Fruit fly (Drosophila melanogaster) whole organism, embryonic: ENCODE measurements around the gene RpL10Ab.

Experiments used
- B-H1 ChIP-seq: fragments of 200-800 bp; sonication (Bioruptor generic); IDR thresholded peaks from 3 replicates; pipeline ENCODE4 v1.3.6; 2022; ENCODE audit warnings: missing biosample characterization, missing genetic modification characterization
- Blimp-1 ChIP-seq: fragments of 200-800 bp; sonication (Bioruptor generic); optimal IDR thresholded peaks from 3 replicates; lab custom pipeline; 2018; ENCODE audit warnings: missing biosample characterization, missing genetic modification characterization, mild to moderate bottlenecking, moderate library complexity, missing genetic modification reagents
- CG1024 ChIP-seq: fragments of 200-800 bp; sonication (Bioruptor generic); IDR thresholded peaks from 2 replicates; pipeline ENCODE4 v1.3.6; 2022; ENCODE audit warnings: missing biosample characterization, missing genetic modification characterization
- CG10321 ChIP-seq: fragments of 200-800 bp; sonication (Bioruptor generic); IDR thresholded peaks from 2 replicates; pipeline ENCODE4 v1.3.6; 2022; ENCODE audit warnings: missing biosample characterization, missing genetic modification characterization
- CG11456 ChIP-seq: fragments of 200-800 bp; sonication (Bioruptor generic); IDR thresholded peaks from 3 replicates; pipeline ENCODE4 v1.3.6; 2022; ENCODE audit warnings: missing biosample characterization, missing genetic modification characterization
- CG12219 ChIP-seq: fragments of 200-800 bp; sonication (Bioruptor generic); optimal IDR thresholded peaks from 3 replicates; lab custom pipeline; 2018; ENCODE audit warnings: missing biosample characterization, mild to moderate bottlenecking, missing genetic modification characterization
- CG12769 ChIP-seq: fragments of 200-800 bp; sonication (Bioruptor generic); optimal IDR thresholded peaks from 2 replicates; lab custom pipeline; 2019; ENCODE audit warnings: missing biosample characterization, mild to moderate bottlenecking, missing genetic modification characterization, moderate library complexity
- CG14860 ChIP-seq: fragments of 200-800 bp; sonication (Bioruptor generic); IDR thresholded peaks from 3 replicates; pipeline ENCODE4 v1.3.6; 2022; ENCODE audit warnings: missing biosample characterization, missing genetic modification characterization; ENCODE audit not compliant: partially characterized antibody
- CG15073 ChIP-seq: fragments of 200-800 bp; sonication (Bioruptor generic); optimal IDR thresholded peaks from 2 replicates; lab custom pipeline; 2016; ENCODE audit warnings: missing biosample characterization, missing genetic modification characterization
- CG1602 ChIP-seq: fragments of 200-800 bp; sonication (Bioruptor generic); optimal IDR thresholded peaks from 3 replicates; lab custom pipeline; 2016; ENCODE audit warnings: missing biosample characterization, missing genetic modification characterization
- CG18476 ChIP-seq: fragments of 200-800 bp; sonication (Bioruptor generic); optimal IDR thresholded peaks from 2 replicates; lab custom pipeline; 2016; ENCODE audit warnings: missing biosample characterization, mild to moderate bottlenecking, missing genetic modification characterization
- CG2116 ChIP-seq: fragments of 200-800 bp; sonication (Bioruptor generic); optimal IDR thresholded peaks from 3 replicates; lab custom pipeline; 2018; ENCODE audit warnings: missing biosample characterization, mild to moderate bottlenecking, missing genetic modification characterization
- CG2120 ChIP-seq: fragments of 200-800 bp; sonication (Bioruptor generic); optimal IDR thresholded peaks from 3 replicates; lab custom pipeline; 2016; ENCODE audit warnings: missing biosample characterization, missing genetic modification characterization
- CG30020 ChIP-seq: fragments of 200-800 bp; optimal IDR thresholded peaks from 2 replicates; lab custom pipeline; 2019; ENCODE audit warnings: missing biosample characterization, mild to moderate bottlenecking, missing genetic modification characterization, moderate library complexity
- CG33213 ChIP-seq: fragments of 200-800 bp; sonication (Bioruptor generic); optimal IDR thresholded peaks from 3 replicates; lab custom pipeline; 2016; ENCODE audit warnings: missing biosample characterization, missing genetic modification characterization
- CG42726 ChIP-seq: fragments of 200-800 bp; sonication (Bioruptor generic); IDR thresholded peaks from 2 replicates; pipeline ENCODE4 v1.3.6; 2022; ENCODE audit warnings: missing biosample characterization, missing genetic modification characterization; ENCODE audit not compliant: partially characterized antibody
- CG4282 ChIP-seq: fragments of 200-800 bp; sonication (Bioruptor generic); optimal IDR thresholded peaks from 2 replicates; lab custom pipeline; 2016; ENCODE audit warnings: missing biosample characterization, missing genetic modification characterization
- CG4360 ChIP-seq: fragments of 200-800 bp; sonication (Bioruptor generic); IDR thresholded peaks from 2 replicates; pipeline ENCODE4 v1.3.6; 2022; ENCODE audit warnings: missing biosample characterization, missing genetic modification characterization
- CG4404 ChIP-seq: fragments of 200-800 bp; sonication (Bioruptor generic); IDR thresholded peaks from 2 replicates; pipeline ENCODE4 v1.3.6; 2022; ENCODE audit warnings: missing biosample characterization, missing genetic modification characterization
- CG7745 ChIP-seq: fragments of 200-800 bp; sonication (Bioruptor generic); optimal IDR thresholded peaks from 2 replicates; lab custom pipeline; 2018; ENCODE audit warnings: missing biosample characterization, mild to moderate bottlenecking, missing genetic modification characterization, moderate library complexity
- CG8944 ChIP-seq: fragments of 200-800 bp; sonication (Bioruptor generic); optimal IDR thresholded peaks from 3 replicates; lab custom pipeline; 2016; ENCODE audit warnings: missing biosample characterization, missing genetic modification characterization
- Dad ChIP-seq: fragments of 200-800 bp; sonication (Bioruptor generic); optimal IDR thresholded peaks from 3 replicates; lab custom pipeline; 2016; ENCODE audit warnings: missing biosample characterization, missing genetic modification characterization
- Doc3 ChIP-seq: fragments of 200-800 bp; sonication (Bioruptor generic); IDR thresholded peaks from 3 replicates; pipeline ENCODE4 v1.3.6; 2022; ENCODE audit warnings: missing biosample characterization, missing genetic modification characterization; ENCODE audit not compliant: partially characterized antibody
- Fer3 ChIP-seq: fragments of 200-800 bp; sonication (Bioruptor generic); optimal IDR thresholded peaks from 2 replicates; lab custom pipeline; 2018; ENCODE audit warnings: missing biosample characterization, mild to moderate bottlenecking, missing genetic modification characterization, moderate library complexity
- HLH3B ChIP-seq: fragments of 200-800 bp; sonication (Bioruptor generic); IDR thresholded peaks from 2 replicates; pipeline ENCODE4 v1.3.6; 2022; ENCODE audit warnings: missing biosample characterization, missing genetic modification characterization
- HLH4C ChIP-seq: fragments of 200-800 bp; sonication (Bioruptor generic); IDR thresholded peaks from 3 replicates; pipeline ENCODE4 v1.3.6; 2022; ENCODE audit warnings: missing biosample characterization, missing genetic modification characterization; ENCODE audit not compliant: partially characterized antibody
- Hand ChIP-seq: fragments of 200-800 bp; sonication (Bioruptor generic); optimal IDR thresholded peaks from 2 replicates; lab custom pipeline; 2017; ENCODE audit warnings: mild to moderate bottlenecking, missing biosample characterization, missing genetic modification reagents, missing genetic modification characterization
- Med ChIP-seq: fragments of 200-800 bp; sonication (Bioruptor generic); peaks from one replicate; lab custom pipeline; 2016; ENCODE audit warnings: missing biosample characterization, missing genetic modification characterization, mild to moderate bottlenecking, inconsistent platforms, moderate library complexity
- Meics ChIP-seq: fragments of 200-800 bp; sonication (Bioruptor generic); optimal IDR thresholded peaks from 2 replicates; lab custom pipeline; 2017; ENCODE audit warnings: missing biosample characterization, mild to moderate bottlenecking, missing genetic modification characterization
- NC2β ChIP-seq: fragments of 200-800 bp; sonication (Bioruptor generic); optimal IDR thresholded peaks from 2 replicates; lab custom pipeline; 2016; ENCODE audit warnings: missing biosample characterization, missing genetic modification characterization
- NK7.1 ChIP-seq: fragments of 200-800 bp; sonication (Bioruptor generic); optimal IDR thresholded peaks from 3 replicates; lab custom pipeline; 2016; ENCODE audit warnings: missing biosample characterization, missing genetic modification characterization
- Nf-YB ChIP-seq: fragments of 200-800 bp; sonication (Bioruptor generic); optimal IDR thresholded peaks from 3 replicates; lab custom pipeline; 2019; ENCODE audit warnings: missing biosample characterization, mild to moderate bottlenecking, missing genetic modification characterization, moderate library complexity
- YL-1 ChIP-seq: fragments of 200-800 bp; sonication (Bioruptor generic); optimal IDR thresholded peaks from 3 replicates; lab custom pipeline; 2017; ENCODE audit warnings: missing biosample characterization, mild to moderate bottlenecking, missing genetic modification characterization
- ac ChIP-seq: fragments of 200-800 bp; sonication (Bioruptor generic); optimal IDR thresholded peaks from 3 replicates; lab custom pipeline; 2017; ENCODE audit warnings: missing biosample characterization, mild to moderate bottlenecking, missing genetic modification characterization
- bbx ChIP-seq: fragments of 200-800 bp; sonication (Bioruptor generic); IDR thresholded peaks from 2 replicates; pipeline ENCODE4 v1.3.6; 2022; ENCODE audit warnings: missing biosample characterization, missing genetic modification characterization; ENCODE audit not compliant: partially characterized antibody
- chif ChIP-seq, 2 experiments: fragments of 200-800 bp; sonication (Bioruptor generic); optimal IDR thresholded peaks; 3 replicates each; lab custom pipeline; 2016; ENCODE audit warnings: missing biosample characterization in 2 of 2, missing genetic modification characterization in 2 of 2
- dati ChIP-seq: fragments of 200-800 bp; sonication (Bioruptor generic); IDR thresholded peaks from 2 replicates; pipeline ENCODE4 v1.3.6; 2022; ENCODE audit warnings: missing biosample characterization, missing genetic modification characterization
- emc ChIP-seq: fragments of 200-800 bp; sonication (Bioruptor generic); optimal IDR thresholded peaks from 2 replicates; lab custom pipeline; 2016; ENCODE audit warnings: missing biosample characterization, missing genetic modification characterization
- ken ChIP-seq: fragments of 200-800 bp; sonication (Bioruptor generic); IDR thresholded peaks from 3 replicates; pipeline ENCODE4 v1.3.6; 2022; ENCODE audit warnings: missing biosample characterization, missing genetic modification characterization
- lmd ChIP-seq: fragments of 200-800 bp; sonication (Bioruptor generic); IDR thresholded peaks from 2 replicates; pipeline ENCODE4 v1.3.6; 2022; ENCODE audit warnings: missing biosample characterization, missing genetic modification characterization
- pho ChIP-seq: fragments of 200-800 bp; sonication (Bioruptor generic); optimal IDR thresholded peaks from 2 replicates; lab custom pipeline; 2016; ENCODE audit warnings: missing biosample characterization, missing genetic modification characterization
- pum ChIP-seq: fragments of 200-800 bp; sonication (Bioruptor generic); optimal IDR thresholded peaks from 2 replicates; lab custom pipeline; 2016; ENCODE audit warnings: missing biosample characterization, missing genetic modification characterization
- run ChIP-seq: fragments of 200-800 bp; sonication (Bioruptor generic); optimal IDR thresholded peaks from 3 replicates; lab custom pipeline; 2018; ENCODE audit warnings: missing biosample characterization, mild to moderate bottlenecking, missing genetic modification characterization
- salm ChIP-seq: fragments of 200-800 bp; sonication (Bioruptor generic); optimal IDR thresholded peaks from 2 replicates; lab custom pipeline; 2018; ENCODE audit warnings: missing biosample characterization, mild to moderate bottlenecking, missing genetic modification characterization
- sens ChIP-seq: fragments of 200-800 bp; sonication (Bioruptor generic); peaks from one replicate; lab custom pipeline; 2016; ENCODE audit warnings: missing biosample characterization, missing genetic modification characterization
- sens-2 ChIP-seq: fragments of 200-800 bp; sonication (Bioruptor generic); IDR thresholded peaks from 2 replicates; pipeline ENCODE4 v1.3.6; 2022; ENCODE audit warnings: missing biosample characterization, missing genetic modification characterization
- seq ChIP-seq: fragments of 200-800 bp; sonication (Bioruptor generic); IDR thresholded peaks from 2 replicates; pipeline ENCODE4 v1.3.6; 2022; ENCODE audit warnings: missing biosample characterization, missing genetic modification characterization
- slou ChIP-seq: fragments of 200-800 bp; sonication (Bioruptor generic); optimal IDR thresholded peaks from 3 replicates; lab custom pipeline; 2016; ENCODE audit warnings: missing biosample characterization, missing genetic modification characterization
- sna ChIP-seq: fragments of 200-800 bp; sonication (Bioruptor generic); IDR thresholded peaks from 2 replicates; pipeline ENCODE4 v1.3.6; 2022; ENCODE audit warnings: missing biosample characterization, missing genetic modification characterization; ENCODE audit not compliant: partially characterized antibody
- sug ChIP-seq: fragments of 200-800 bp; optimal IDR thresholded peaks from 2 replicates; lab custom pipeline; 2019; ENCODE audit warnings: missing biosample characterization, mild to moderate bottlenecking, missing genetic modification characterization, moderate library complexity
- z ChIP-seq: fragments of 200-800 bp; sonication (Bioruptor generic); IDR thresholded peaks from 3 replicates; pipeline ENCODE4 v1.3.6; 2022; ENCODE audit warnings: missing biosample characterization, missing genetic modification characterization
- zf30C ChIP-seq: fragments of 200-800 bp; sonication (Bioruptor generic); optimal IDR thresholded peaks from 3 replicates; lab custom pipeline; 2018; ENCODE audit warnings: missing biosample characterization, mild to moderate bottlenecking, missing genetic modification characterization

The RpL10Ab gene

DNA sequence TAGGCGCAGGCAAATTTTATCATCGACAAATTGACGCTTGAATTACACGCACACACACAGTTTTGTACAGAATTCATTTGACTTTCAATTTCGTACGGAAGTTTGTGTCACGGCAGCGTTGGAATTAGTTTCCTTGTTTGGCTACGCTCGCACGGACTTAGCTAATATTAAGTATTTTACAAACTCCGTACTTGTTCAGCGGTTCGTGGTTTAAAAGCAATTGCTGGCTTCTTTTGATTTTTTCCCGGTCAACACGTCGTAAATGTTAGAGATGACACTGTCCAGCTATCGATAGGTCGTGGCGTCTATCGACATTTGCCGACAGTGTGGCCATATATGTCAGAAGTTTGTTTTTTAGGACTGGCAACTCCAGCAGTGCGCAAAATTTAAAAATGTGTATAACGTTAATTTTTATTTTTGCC is 10.7 kb downstream of the RpL10Ab start, which contains the start of gene CycA (continued):
- no peak for TF ChIP-seq Fer3 (tag; lab: Kevin White, UChicago)
- TF ChIP-seq lmd (GFP tag; lab: Robert Waterston, UW) = no peak
- TF ChIP-seq CG10321 (GFP tag; lab: Robert Waterston, UW) = no peak
- TF ChIP-seq Meics (GFP tag; lab: Kevin White, UChicago) = no peak
- no peak for TF ChIP-seq sens-2 (GFP tag; lab: Robert Waterston, UW)
- TF ChIP-seq dati (GFP tag; lab: Robert Waterston, UW) = no peak
- TF ChIP-seq CG15073 (GFP tag; lab: Kevin White, UChicago) = no peak
- TF ChIP-seq Med (GFP tag; lab: Kevin White, UChicago) = peak; percentile 78
- no peak for TF ChIP-seq slou (GFP tag; lab: Kevin White, UChicago)
- no peak for TF ChIP-seq zf30C
- TF ChIP-seq Blimp-1 (GFP tag; lab: Kevin White, UChicago) = no peak
- peak; percentile 63 for TF ChIP-seq HLH4C (GFP tag; lab: Robert Waterston, UW)
- peak; percentile 68 for TF ChIP-seq CG14860 (GFP tag; lab: Robert Waterston, UW)
- TF ChIP-seq CG2116 (GFP tag; lab: Kevin White, UChicago) = peak; percentile 87
- no peak for TF ChIP-seq CG11456 (GFP tag; lab: Robert Waterston, UW)
- peak; percentile 26 for TF ChIP-seq CG4282 (GFP tag; lab: Kevin White, UChicago)
- no peak for TF ChIP-seq HLH3B
- no peak for TF ChIP-seq B-H1
- no peak for TF ChIP-seq CG1024
- peak; percentile 67 for TF ChIP-seq Doc3 (GFP tag; lab: Robert Waterston, UW)
- peak; percentile 91 for TF ChIP-seq CG42726 (GFP tag; lab: Robert Waterston, UW)
- TF ChIP-seq CG4404 (GFP tag; lab: Robert Waterston, UW) = no peak
- no peak for TF ChIP-seq CG18476 (GFP tag; lab: Kevin White, UChicago)
- TF ChIP-seq CG7745 (tag; lab: Kevin White, UChicago) = no peak
- TF ChIP-seq CG2120 (GFP tag; lab: Kevin White, UChicago) = peak; percentile 13
- TF ChIP-seq emc (GFP tag; lab: Kevin White, UChicago) = no peak
- no peak for TF ChIP-seq CG12769 (tag; lab: Kevin White, UChicago)
- TF ChIP-seq pum (GFP tag; lab: Kevin White, UChicago) = no peak
- TF ChIP-seq Nf-YB (GFP tag; lab: Kevin White, UChicago) = no peak
- no peak for TF ChIP-seq pho (GFP tag; lab: Kevin White, UChicago)
- no peak for TF ChIP-seq CG12219 (GFP tag; lab: Kevin White, UChicago)
- peak; percentile 81 for TF ChIP-seq sens (GFP tag; lab: Kevin White, UChicago)
- no peak for TF ChIP-seq CG1602 (GFP tag; lab: Kevin White, UChicago)
- no peak for TF ChIP-seq z (GFP tag; lab: Robert Waterston, UW)
- TF ChIP-seq NC2β (GFP tag; lab: Kevin White, UChicago) = no peak
- TF ChIP-seq ac (GFP tag; lab: Kevin White, UChicago) = no peak
- peak; percentile 49 for TF ChIP-seq CG33213
- no peak for TF ChIP-seq salm (tag; lab: Kevin White, UChicago)
- no peak for TF ChIP-seq sug (tag; lab: Kevin White, UChicago)
- no peak for TF ChIP-seq CG8944 (GFP tag; lab: Kevin White, UChicago)
- TF ChIP-seq NK7.1 = no peak
- TF ChIP-seq seq (GFP tag; lab: Robert Waterston, UW) = no peak
- TF ChIP-seq CG30020 = peak; percentile 7
- TF ChIP-seq ken (GFP tag; lab: Robert Waterston, UW) = peak; percentile 44; the same call in 1 of the 3 replicates
- peak; percentile 77 for TF ChIP-seq sna (GFP tag; lab: Robert Waterston, UW)
- no peak for TF ChIP-seq CG4360 (GFP tag; lab: Robert Waterston, UW)
- TF ChIP-seq run (tag; lab: Kevin White, UChicago) = no peak
- peak; percentile 53 for TF ChIP-seq YL-1 (GFP tag; lab: Kevin White, UChicago)
- peak; percentile 23 for TF ChIP-seq Dad
- TF ChIP-seq Hand (GFP tag; lab: Kevin White, UChicago) = no peak
- TF ChIP-seq bbx = peak; percentile 89
- no peak for TF ChIP-seq chif (GFP tag; optimal IDR thresholded peaks at IDR 0.05; lab: Kevin White, UChicago)
